Worm (Caenorhabditis elegans) whole organism, young adult: ENCODE results near the gene arx-6.

Experiments used
- B0035.1 ChIP-seq: sonication (generic microtip); optimal IDR thresholded peaks from 2 replicates; lab custom pipeline; 2016; ENCODE audit warnings: missing genetic modification characterization, mild to moderate bottlenecking, missing compliant biosample characterization, missing genotype, missing genetic modification reagents
- C17E4.6 ChIP-seq: fragments of 200-800 bp; sonication (Bioruptor generic); IDR thresholded peaks from 2 replicates; pipeline ENCODE4 v1.3.6; 2022; ENCODE audit warnings: missing genetic modification reagents, missing genetic modification characterization, missing compliant biosample characterization
- F10E7.11 ChIP-seq: sonication (generic microtip); optimal IDR thresholded peaks from 2 replicates; lab custom pipeline; 2017; ENCODE audit warnings: mild to moderate bottlenecking, missing genetic modification characterization, moderate library complexity, missing compliant biosample characterization
- F33H1.4 ChIP-seq: fragments of 200-800 bp; sonication (Bioruptor generic); IDR thresholded peaks from 2 replicates; pipeline ENCODE4 v1.3.6; 2022; ENCODE audit warnings: missing genetic modification reagents, missing genetic modification characterization, missing compliant biosample characterization
- F37B4.10 ChIP-seq: fragments of 200-800 bp; sonication (Bioruptor generic); IDR thresholded peaks from 2 replicates; pipeline ENCODE4 v1.3.6; 2022; ENCODE audit warnings: missing genetic modification characterization, missing compliant biosample characterization
- F39B2.1 ChIP-seq: fragments of 200-800 bp; sonication (Bioruptor generic); IDR thresholded peaks from 2 replicates; pipeline ENCODE4 v1.3.6; 2022; ENCODE audit warnings: missing genetic modification reagents, missing genetic modification characterization, missing compliant biosample characterization
- F52B5.7 ChIP-seq: sonication (generic microtip); optimal IDR thresholded peaks from 2 replicates; lab custom pipeline; 2016; ENCODE audit warnings: mild to moderate bottlenecking, missing genetic modification characterization, missing compliant biosample characterization
- T26A5.8 ChIP-seq: sonication (generic microtip); optimal IDR thresholded peaks from 2 replicates; lab custom pipeline; 2016; ENCODE audit warnings: missing genetic modification characterization, missing compliant biosample characterization
- Y53F4B.3 ChIP-seq: fragments of 200-800 bp; sonication (Bioruptor generic); IDR thresholded peaks from 2 replicates; pipeline ENCODE4 v1.3.6; 2022; ENCODE audit warnings: missing genetic modification reagents, missing genetic modification characterization, missing compliant biosample characterization
- ZK185.1 ChIP-seq: sonication (generic microtip); optimal IDR thresholded peaks from 2 replicates; lab custom pipeline; 2016; ENCODE audit warnings: mild to moderate bottlenecking, missing genetic modification characterization, missing compliant biosample characterization; ENCODE audit not compliant: poor library complexity, severe bottlenecking
- akir-1 ChIP-seq: fragments of 200-800 bp; sonication (Bioruptor generic); optimal IDR thresholded peaks from 2 replicates; lab custom pipeline; 2018; ENCODE audit warnings: mild to moderate bottlenecking, missing genetic modification characterization, moderate library complexity, missing compliant biosample characterization
- attf-3 ChIP-seq: fragments of 200-800 bp; sonication (Bioruptor generic); conservative IDR thresholded peaks from 2 replicates; pipeline ENCODE4 v1.3.6; 2022; ENCODE audit warnings: missing genetic modification reagents, missing genetic modification characterization, missing compliant biosample characterization
- bed-1 ChIP-seq: fragments of 200-800 bp; sonication (Bioruptor generic); IDR thresholded peaks from 2 replicates; pipeline ENCODE4 v1.3.6; 2022; ENCODE audit warnings: missing genetic modification reagents, missing genetic modification characterization, missing compliant biosample characterization
- ceh-100 ChIP-seq: fragments of 200-800 bp; sonication (Bioruptor generic); IDR thresholded peaks from 2 replicates; pipeline ENCODE4 v1.3.6; 2022; ENCODE audit warnings: missing genetic modification reagents, missing genetic modification characterization, missing compliant biosample characterization
- ceh-27 ChIP-seq: fragments of 200-800 bp; sonication (Bioruptor generic); optimal IDR thresholded peaks from 2 replicates; lab custom pipeline; 2018; ENCODE audit warnings: mild to moderate bottlenecking, missing genetic modification characterization, moderate library complexity, missing compliant biosample characterization
- ceh-40 ChIP-seq: fragments of 200-800 bp; sonication (Bioruptor generic); IDR thresholded peaks from 2 replicates; pipeline ENCODE4 v1.3.6; 2022; ENCODE audit warnings: missing genetic modification characterization, missing compliant biosample characterization
- ceh-91 ChIP-seq: fragments of 200-800 bp; sonication (Bioruptor generic); IDR thresholded peaks from 2 replicates; pipeline ENCODE4 v1.3.6; 2022; ENCODE audit warnings: missing genetic modification reagents, missing genetic modification characterization, missing compliant biosample characterization
- dox-1 ChIP-seq: fragments of 200-800 bp; sonication (Bioruptor generic); IDR thresholded peaks from 2 replicates; pipeline ENCODE4 v1.3.6; 2022; ENCODE audit warnings: missing genetic modification reagents, missing genetic modification characterization, missing compliant biosample characterization
- efl-1 ChIP-seq: fragments of 150-350 bp; optimal IDR thresholded peaks from 2 replicates; lab custom pipeline; 2014; ENCODE audit warnings: missing biosample characterization, missing genetic modification reagents, missing genetic modification characterization
- ekl-4 ChIP-seq: fragments of 200-800 bp; sonication (Bioruptor generic); IDR thresholded peaks from 2 replicates; pipeline ENCODE4 v1.3.6; 2022; ENCODE audit warnings: missing genetic modification reagents, missing genetic modification characterization, missing compliant biosample characterization
- fkh-3 ChIP-seq: sonication (generic microtip); optimal IDR thresholded peaks from 2 replicates; lab custom pipeline; 2016; ENCODE audit warnings: mild to moderate bottlenecking, missing genetic modification characterization, missing compliant biosample characterization
- him-1 ChIP-seq: sonication (generic microtip); optimal IDR thresholded peaks from 2 replicates; lab custom pipeline; 2016; ENCODE audit warnings: missing genotype, missing genetic modification reagents, missing genetic modification characterization, missing compliant biosample characterization
- hrde-1 ChIP-seq: sonication (generic microtip); optimal IDR thresholded peaks from 2 replicates; lab custom pipeline; 2016; ENCODE audit warnings: missing genetic modification characterization, mild to moderate bottlenecking, missing compliant biosample characterization, moderate library complexity, missing genotype, missing genetic modification reagents, borderline replicate concordance
- hsf-1 ChIP-seq: fragments of 200-800 bp; sonication (Bioruptor generic); IDR thresholded peaks from 2 replicates; pipeline ENCODE4 v1.3.6; 2022; ENCODE audit warnings: missing genetic modification reagents, missing genetic modification characterization, missing compliant biosample characterization
- lin-35 ChIP-seq, 3 experiments: fragments of 150-350 bp in 2 of 3; sonication (generic microtip) in 1 of 3; optimal IDR thresholded peaks; 2 replicates each; lab custom pipeline; 2014 to 2018; ENCODE audit warnings: missing biosample characterization in 3 of 3, missing genetic modification characterization in 3 of 3, missing genetic modification reagents in 3 of 3
- lin-54 ChIP-seq: fragments of 200-800 bp; sonication (Bioruptor generic); optimal IDR thresholded peaks from 2 replicates; lab custom pipeline; 2018; ENCODE audit warnings: mild to moderate bottlenecking, missing genetic modification characterization, missing compliant biosample characterization
- lsl-1 ChIP-seq: fragments of 200-800 bp; sonication (Bioruptor generic); optimal IDR thresholded peaks from 2 replicates; lab custom pipeline; 2018; ENCODE audit warnings: mild to moderate bottlenecking, missing genetic modification characterization, moderate library complexity, missing compliant biosample characterization
- mcd-1 ChIP-seq: fragments of 200-800 bp; sonication (Bioruptor generic); IDR thresholded peaks from 2 replicates; pipeline ENCODE4 v1.3.6; 2022; ENCODE audit warnings: missing genetic modification reagents, missing genetic modification characterization, missing compliant biosample characterization
- mel-28 ChIP-seq: sonication (generic microtip); optimal IDR thresholded peaks from 2 replicates; lab custom pipeline; 2016; ENCODE audit warnings: borderline replicate concordance, mild to moderate bottlenecking, missing genetic modification characterization, missing compliant biosample characterization
- mes-4 ChIP-seq: sonication (generic microtip); optimal IDR thresholded peaks from 2 replicates; lab custom pipeline; 2016; ENCODE audit warnings: missing genotype, missing genetic modification characterization, missing compliant biosample characterization
- nfya-1 ChIP-seq: sonication (generic microtip); optimal IDR thresholded peaks from 2 replicates; lab custom pipeline; 2017; ENCODE audit warnings: antibody characterized with exemption, missing compliant biosample characterization, missing genetic modification characterization, borderline replicate concordance; ENCODE audit not compliant: insufficient read depth
- nhr-120 ChIP-seq: fragments of 200-800 bp; sonication (Bioruptor generic); IDR thresholded peaks from 2 replicates; pipeline ENCODE4 v1.3.6; 2022; ENCODE audit warnings: missing genetic modification characterization, missing compliant biosample characterization
- nhr-27 ChIP-seq: fragments of 200-800 bp; sonication (Bioruptor generic); optimal IDR thresholded peaks from 2 replicates; lab custom pipeline; 2018; ENCODE audit warnings: mild to moderate bottlenecking, missing genetic modification characterization, moderate library complexity, missing compliant biosample characterization
- nhr-90 ChIP-seq: sonication (generic microtip); optimal IDR thresholded peaks from 2 replicates; lab custom pipeline; 2016; ENCODE audit warnings: missing genotype, mild to moderate bottlenecking, missing genetic modification characterization, missing compliant biosample characterization
- pha-4 ChIP-seq: fragments of 150-350 bp; sonication (generic microtip); optimal IDR thresholded peaks from 2 replicates; lab custom pipeline; 2014; ENCODE audit warnings: missing biosample characterization, missing genetic modification reagents, missing genetic modification characterization
- rcor-1 ChIP-seq: fragments of 200-800 bp; sonication (Bioruptor generic); IDR thresholded peaks from 2 replicates; pipeline ENCODE4 v1.3.6; 2022; ENCODE audit warnings: missing genetic modification reagents, missing genetic modification characterization, missing compliant biosample characterization
- rec-8 ChIP-seq, 2 experiments: sonication (generic microtip); optimal IDR thresholded peaks; 2 replicates each; lab custom pipeline; 2016; ENCODE audit warnings: mild to moderate bottlenecking in 2 of 2, missing genetic modification characterization in 2 of 2, missing genetic modification reagents in 2 of 2, missing genotype in 2 of 2, missing biosample characterization in 1 of 2, missing compliant biosample characterization in 1 of 2, moderate library complexity in 1 of 2
- repo-1 ChIP-seq: sonication (generic microtip); optimal IDR thresholded peaks from 2 replicates; lab custom pipeline; 2017; ENCODE audit warnings: mild to moderate bottlenecking, missing genetic modification characterization, missing compliant biosample characterization
- sdz-38 ChIP-seq: sonication (generic microtip); optimal IDR thresholded peaks from 2 replicates; lab custom pipeline; 2016; ENCODE audit warnings: missing genotype, missing genetic modification characterization, missing compliant biosample characterization
- sea-2 ChIP-seq: fragments of 200-800 bp; sonication (Bioruptor generic); IDR thresholded peaks from 2 replicates; pipeline ENCODE4 v1.3.6; 2022; ENCODE audit warnings: missing genetic modification characterization, missing compliant biosample characterization
- snpc-1.3 ChIP-seq: sonication (generic microtip); optimal IDR thresholded peaks from 2 replicates; lab custom pipeline; 2017; ENCODE audit warnings: missing genetic modification characterization, mild to moderate bottlenecking, missing compliant biosample characterization, antibody characterized with exemption, moderate library complexity, missing genotype, missing genetic modification reagents; ENCODE audit not compliant: insufficient read depth
- snpc-4 ChIP-seq, 5 experiments: fragments of 150-350 bp in 1 of 5; sonication (generic microtip) in 4 of 5; optimal IDR thresholded peaks; 2 replicates each; lab custom pipeline; 2014 to 2018; ENCODE audit warnings: missing genetic modification characterization in 5 of 5, missing biosample characterization in 3 of 5, antibody characterized with exemption in 2 of 5, mild to moderate bottlenecking in 2 of 5, missing compliant biosample characterization in 2 of 5, missing genotype in 2 of 5, moderate library complexity in 2 of 5, missing genetic modification reagents in 1 of 5
- unc-62 ChIP-seq: fragments of 150-350 bp; optimal IDR thresholded peaks from 2 replicates; lab custom pipeline; 2014; ENCODE audit warnings: missing biosample characterization, missing genetic modification reagents, missing genetic modification characterization
- ztf-18 ChIP-seq: sonication (generic microtip); optimal IDR thresholded peaks from 2 replicates; lab custom pipeline; 2016; ENCODE audit warnings: missing genotype, mild to moderate bottlenecking, missing genetic modification characterization, missing compliant biosample characterization
- ztf-22 ChIP-seq: fragments of 200-800 bp; sonication (Bioruptor generic); optimal IDR thresholded peaks from 2 replicates; lab custom pipeline; 2018; ENCODE audit warnings: mild to moderate bottlenecking, missing genetic modification characterization, moderate library complexity, missing compliant biosample characterization
- ztf-25 ChIP-seq: fragments of 200-800 bp; sonication (Bioruptor generic); IDR thresholded peaks from 2 replicates; pipeline ENCODE4 v1.3.6; 2022; ENCODE audit warnings: missing genetic modification reagents, missing genetic modification characterization, missing compliant biosample characterization
- ztf-3 ChIP-seq: fragments of 200-800 bp; sonication (Bioruptor generic); optimal IDR thresholded peaks from 2 replicates; lab custom pipeline; 2018; ENCODE audit warnings: mild to moderate bottlenecking, missing genetic modification characterization, missing compliant biosample characterization

The arx-6 gene

DNA sequence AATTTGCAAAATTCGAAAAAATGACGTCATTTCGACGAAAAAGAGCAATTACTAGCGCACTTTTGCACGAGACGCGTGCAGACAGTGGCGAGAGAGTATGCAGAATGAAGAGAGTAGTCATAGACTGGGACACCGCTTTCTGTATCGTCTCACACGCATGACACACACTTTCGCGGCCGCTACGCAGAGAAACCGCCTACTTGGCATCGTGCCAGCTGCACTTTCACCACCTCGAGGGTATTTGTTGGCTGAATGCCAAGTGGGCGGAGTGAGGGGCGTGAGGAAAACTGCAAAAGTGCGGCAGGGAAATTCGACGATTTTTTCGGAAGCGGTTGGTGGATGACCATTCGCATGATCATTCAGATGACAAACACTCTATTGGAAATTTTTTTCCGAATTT is 21.3 kb downstream of the arx-6 start:
- TF ChIP-seq hsf-1 (GFP tag; lab: Robert Waterston, UW) (peak; percentile 75), ceh-100 (GFP tag; lab: Robert Waterston, UW) (peak; percentile 90), fkh-3 (tag; lab: Kevin White, UChicago) (no peak), rcor-1 (peak; percentile 96), F39B2.1 (GFP tag; lab: Robert Waterston, UW) (no peak), sea-2 (GFP tag; lab: Robert Waterston, UW) (peak; percentile 97), T26A5.8 (tag; lab: Kevin White, UChicago) (no peak), akir-1 (GFP tag; lab: Kevin White, UChicago) (peak; percentile 86), dox-1 (GFP tag; lab: Robert Waterston, UW) (peak; percentile 99), sdz-38 (tag; lab: Kevin White, UChicago) (no peak), mes-4 (no peak), ztf-22 (peak; percentile 99), pha-4 (tag; lab: Kevin White, UChicago) (peak; percentile 84), nhr-27 (tag; lab: Kevin White, UChicago) (peak; percentile 80), C17E4.6 (GFP tag; lab: Robert Waterston, UW) (peak; percentile 87), rec-8 (tag; optimal IDR thresholded peaks at IDR 0.05; lab: Kevin White, UChicago) (no peak), nhr-90 (tag; lab: Kevin White, UChicago) (peak; percentile 97), lin-35 (GFP tag; optimal IDR thresholded peaks at IDR 0.05; lab: Kevin White, UChicago) (peak in 2 of 3 experiments; percentile 68 to 96), snpc-1.3 (tag; lab: Kevin White, UChicago) (no peak), ZK185.1 (tag; lab: Kevin White, UChicago) (peak; percentile 96), ztf-18 (tag; lab: Kevin White, UChicago) (peak; percentile 87), nfya-1 (tag; lab: Kevin White, UChicago) (no peak), ceh-40 (no peak), snpc-4 (GFP tag; optimal IDR thresholded peaks at IDR 0.05; lab: Kevin White, UChicago) (peak; percentile 69), snpc-4 (tag; optimal IDR thresholded peaks at IDR 0.05; lab: Kevin White, UChicago) (peak; percentile 77 to 91 (median 82)), nhr-120 (no peak), ceh-27 (peak; percentile 100), mel-28 (peak; percentile 48), ceh-91 (GFP tag; lab: Robert Waterston, UW) (peak; percentile 64), him-1 (tag; lab: Kevin White, UChicago) (no peak), ztf-25 (GFP tag; lab: Robert Waterston, UW) (0 out of 2 replicates have a peak, but pooled peaks have one; percentile 70), repo-1 (tag; lab: Kevin White, UChicago) (peak; percentile 97), mcd-1 (GFP tag; lab: Robert Waterston, UW) (peak; percentile 97), Y53F4B.3 (GFP tag; lab: Robert Waterston, UW) (no peak), efl-1 (GFP tag; lab: Kevin White, UChicago) (peak; percentile 66), F37B4.10 (GFP tag; lab: Robert Waterston, UW) (peak; percentile 94), lin-54 (GFP tag; lab: Kevin White, UChicago) (peak; percentile 96), F52B5.7 (tag; lab: Kevin White, UChicago) (peak; percentile 95), ekl-4 (peak; percentile 98), B0035.1 (tag; lab: Kevin White, UChicago) (peak; percentile 93), ztf-3 (peak; percentile 98), unc-62 (peak; percentile 77), lsl-1 (peak; percentile 49), hrde-1 (no peak), F10E7.11 (peak; percentile 80), attf-3 (GFP tag; lab: Robert Waterston, UW) (peak; percentile 76), bed-1 (GFP tag; lab: Robert Waterston, UW) (peak; percentile 86; the same call in 1 of the 2 replicates), F33H1.4 (GFP tag; lab: Robert Waterston, UW) (peak; percentile 78)
